Worm (Caenorhabditis elegans) whole organism, late embryonic: ENCODE measurements around the gene unc-61.

Experiments used
- K09A11.1 ChIP-seq: sonication (generic microtip); optimal IDR thresholded peaks from 2 replicates; lab custom pipeline; 2017; ENCODE audit warnings: antibody characterized with exemption, mild to moderate bottlenecking, missing genetic modification characterization, missing compliant biosample characterization; ENCODE audit not compliant: insufficient read depth
- ahr-1 ChIP-seq: sonication (generic microtip); optimal IDR thresholded peaks from 2 replicates; lab custom pipeline; 2016; ENCODE audit warnings: missing genetic modification characterization, missing compliant biosample characterization
- ceh-14 ChIP-seq: sonication (generic microtip); optimal IDR thresholded peaks from 2 replicates; lab custom pipeline; 2016; ENCODE audit warnings: missing genotype, missing genetic modification characterization, missing compliant biosample characterization
- ceh-18 ChIP-seq: sonication (generic microtip); optimal IDR thresholded peaks from 2 replicates; lab custom pipeline; 2016; ENCODE audit warnings: missing genetic modification characterization, missing compliant biosample characterization
- ceh-19 ChIP-seq: fragments of 200-800 bp; sonication (Bioruptor generic); optimal IDR thresholded peaks from 2 replicates; lab custom pipeline; 2018; ENCODE audit warnings: mild to moderate bottlenecking, missing genetic modification characterization, missing compliant biosample characterization
- ceh-24 ChIP-seq: sonication (generic microtip); optimal IDR thresholded peaks from 2 replicates; lab custom pipeline; 2016; ENCODE audit warnings: mild to moderate bottlenecking, missing genetic modification characterization, missing compliant biosample characterization
- ceh-30 ChIP-seq: fragments of 150-350 bp; optimal IDR thresholded peaks from 2 replicates; lab custom pipeline; 2014; ENCODE audit warnings: missing biosample characterization, missing genetic modification characterization
- ceh-31 ChIP-seq: sonication (generic microtip); optimal IDR thresholded peaks from 2 replicates; lab custom pipeline; 2016; ENCODE audit warnings: missing genetic modification characterization, missing compliant biosample characterization
- ceh-34 ChIP-seq: sonication (generic microtip); optimal IDR thresholded peaks from 2 replicates; lab custom pipeline; 2016; ENCODE audit warnings: mild to moderate bottlenecking, missing genetic modification characterization, missing compliant biosample characterization
- ceh-48 ChIP-seq: sonication (generic microtip); optimal IDR thresholded peaks from 2 replicates; lab custom pipeline; 2016; ENCODE audit warnings: missing genetic modification characterization, inconsistent platforms, missing compliant biosample characterization
- dmd-4 ChIP-seq: sonication (generic microtip); optimal IDR thresholded peaks from 2 replicates; lab custom pipeline; 2016; ENCODE audit warnings: borderline replicate concordance, missing genetic modification characterization, missing compliant biosample characterization
- dve-1 ChIP-seq: sonication (generic microtip); optimal IDR thresholded peaks from 2 replicates; lab custom pipeline; 2017; ENCODE audit warnings: antibody characterized with exemption, mild to moderate bottlenecking, missing genetic modification characterization, missing compliant biosample characterization
- fkh-10 ChIP-seq: fragments of 150-350 bp; optimal IDR thresholded peaks from 2 replicates; lab custom pipeline; 2014; ENCODE audit warnings: missing biosample characterization, missing genetic modification reagents, missing genetic modification characterization
- fkh-6 ChIP-seq: sonication (generic microtip); optimal IDR thresholded peaks from 2 replicates; lab custom pipeline; 2016; ENCODE audit warnings: missing genetic modification characterization, missing compliant biosample characterization
- hlh-13 ChIP-seq: fragments of 200-800 bp; sonication (Bioruptor generic); optimal IDR thresholded peaks from 2 replicates; lab custom pipeline; 2018; ENCODE audit warnings: mild to moderate bottlenecking, missing genetic modification characterization, missing compliant biosample characterization
- hlh-15 ChIP-seq: sonication (generic microtip); optimal IDR thresholded peaks from 2 replicates; lab custom pipeline; 2016; ENCODE audit warnings: missing genetic modification characterization, missing compliant biosample characterization
- hlh-6 ChIP-seq: sonication (generic microtip); optimal IDR thresholded peaks from 2 replicates; lab custom pipeline; 2016; ENCODE audit warnings: missing genotype, missing genetic modification characterization, missing compliant biosample characterization
- lin-11 ChIP-seq: fragments of 200-800 bp; sonication (Bioruptor generic); optimal IDR thresholded peaks from 2 replicates; lab custom pipeline; 2018; ENCODE audit warnings: mild to moderate bottlenecking, missing genetic modification characterization, missing compliant biosample characterization
- mec-3 ChIP-seq: sonication (generic microtip); optimal IDR thresholded peaks from 2 replicates; lab custom pipeline; 2016; ENCODE audit warnings: borderline replicate concordance, missing genetic modification characterization, missing compliant biosample characterization
- nhr-11 ChIP-seq: fragments of 150-350 bp; optimal IDR thresholded peaks from 2 replicates; lab custom pipeline; 2014; ENCODE audit warnings: missing biosample characterization, missing genetic modification characterization
- nhr-232 ChIP-seq: sonication (generic microtip); optimal IDR thresholded peaks from 2 replicates; lab custom pipeline; 2016; ENCODE audit warnings: missing genetic modification characterization, missing compliant biosample characterization
- pag-3 ChIP-seq: sonication (generic microtip); optimal IDR thresholded peaks from 2 replicates; lab custom pipeline; 2016; ENCODE audit warnings: missing compliant biosample characterization, missing genetic modification characterization, borderline replicate concordance
- pha-4 ChIP-seq: fragments of 150-350 bp; optimal IDR thresholded peaks from 2 replicates; lab custom pipeline; 2018; ENCODE audit warnings: missing biosample characterization, missing genetic modification reagents, missing genetic modification characterization
- pqm-1 ChIP-seq: sonication (generic microtip); optimal IDR thresholded peaks from 2 replicates; lab custom pipeline; 2016; ENCODE audit warnings: missing genetic modification characterization, missing compliant biosample characterization
- pros-1 ChIP-seq: fragments of 150-350 bp; optimal IDR thresholded peaks from 2 replicates; lab custom pipeline; 2014; ENCODE audit warnings: missing biosample characterization, missing genetic modification reagents, missing genetic modification characterization
- ref-2 ChIP-seq: sonication (generic microtip); optimal IDR thresholded peaks from 2 replicates; lab custom pipeline; 2016; ENCODE audit warnings: missing genetic modification characterization, missing compliant biosample characterization
- sox-2 ChIP-seq: fragments of 200-800 bp; sonication (Bioruptor generic); IDR thresholded peaks from 2 replicates; pipeline ENCODE4 v1.3.6; 2022; ENCODE audit warnings: missing genetic modification reagents, missing genetic modification characterization, missing compliant biosample characterization
- sox-4 ChIP-seq: sonication (generic microtip); optimal IDR thresholded peaks from 2 replicates; lab custom pipeline; 2017; ENCODE audit warnings: mild to moderate bottlenecking, missing genetic modification characterization, inconsistent platforms, missing compliant biosample characterization
- tbx-2 ChIP-seq: sonication (generic microtip); optimal IDR thresholded peaks from 2 replicates; lab custom pipeline; 2016; ENCODE audit warnings: missing genetic modification characterization, missing compliant biosample characterization
- tbx-7 ChIP-seq: sonication (generic microtip); optimal IDR thresholded peaks from 2 replicates; lab custom pipeline; 2016; ENCODE audit warnings: missing genotype, missing genetic modification characterization, missing compliant biosample characterization
- unc-55 ChIP-seq: sonication (generic microtip); optimal IDR thresholded peaks from 2 replicates; lab custom pipeline; 2017; ENCODE audit warnings: missing biosample characterization, missing genetic modification reagents, missing genetic modification characterization
- unc-86 ChIP-seq: sonication (generic microtip); optimal IDR thresholded peaks from 2 replicates; lab custom pipeline; 2016; ENCODE audit warnings: missing genetic modification characterization, missing compliant biosample characterization
- zip-5 ChIP-seq: sonication (generic microtip); optimal IDR thresholded peaks from 2 replicates; lab custom pipeline; 2016; ENCODE audit warnings: missing genetic modification characterization, missing compliant biosample characterization

The unc-61 gene

ce11 chrV:14723020-14723419 is 11.0 kb downstream of the unc-61 start, which contains the start of gene R08A2.7:
Gene R08A2.7, plus strand, starts transcription at chrV:14723320.
- TF ChIP-seq unc-86 (no peak), pqm-1 (tag; lab: Kevin White, UChicago) (no peak), ceh-19 (no peak), nhr-11 (tag; lab: Kevin White, UChicago) (no peak), fkh-6 (tag; lab: Kevin White, UChicago) (no peak), sox-2 (no peak), pha-4 (tag; lab: Kevin White, UChicago) (no peak), zip-5 (no peak), lin-11 (tag; lab: Kevin White, UChicago) (no peak), ceh-18 (tag; lab: Kevin White, UChicago) (no peak), ahr-1 (no peak), ceh-34 (tag; lab: Kevin White, UChicago) (no peak), pag-3 (tag; lab: Kevin White, UChicago) (no peak), hlh-6 (tag; lab: Kevin White, UChicago) (no peak)

DNA sequence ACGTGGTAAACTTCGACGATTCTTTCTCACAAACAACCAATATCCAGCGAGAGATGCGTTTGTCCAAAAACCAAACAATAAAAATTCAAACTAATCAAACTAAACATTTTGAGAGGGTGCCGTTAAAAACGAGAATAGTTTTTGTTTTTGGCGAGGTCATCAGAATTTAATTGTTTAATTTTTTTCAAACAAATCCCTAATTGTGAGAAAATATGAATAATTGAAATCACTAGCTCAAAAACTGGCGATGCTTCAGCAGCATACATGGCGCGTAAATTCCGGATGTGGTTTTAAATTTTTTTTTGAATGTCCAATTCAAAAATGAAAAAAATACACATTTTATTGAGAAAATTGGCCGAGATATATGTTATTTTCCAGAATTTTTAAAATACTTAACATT is 14.5 kb downstream of the unc-61 start, which contains the start of gene R08A2.1:
R08A2.1 (minus strand) TSS at position 101 of the 400 bp plus-strand sequence.
- TF ChIP-seq ahr-1, result no peak
- no peak for TF ChIP-seq hlh-6 (tag; lab: Kevin White, UChicago)
- TF ChIP-seq tbx-2 (tag; lab: Kevin White, UChicago), result no peak
- no peak for TF ChIP-seq hlh-15 (tag; lab: Kevin White, UChicago)
- no peak for TF ChIP-seq ceh-34 (tag; lab: Kevin White, UChicago)
- TF ChIP-seq pros-1 (tag; lab: Kevin White, UChicago), result no peak
- TF ChIP-seq fkh-6 (tag; lab: Kevin White, UChicago), result no peak
- no peak for TF ChIP-seq ceh-14
- no peak for TF ChIP-seq hlh-13
- no peak for TF ChIP-seq dmd-4 (tag; lab: Kevin White, UChicago)
- no peak for TF ChIP-seq ceh-19
- TF ChIP-seq ceh-48 (tag; lab: Kevin White, UChicago), result no peak
- no peak for TF ChIP-seq sox-4
- TF ChIP-seq unc-55 (GFP tag; lab: Kevin White, UChicago), result no peak
- no peak for TF ChIP-seq pha-4 (tag; lab: Kevin White, UChicago)
- no peak for TF ChIP-seq nhr-232 (tag; lab: Kevin White, UChicago)

DNA sequence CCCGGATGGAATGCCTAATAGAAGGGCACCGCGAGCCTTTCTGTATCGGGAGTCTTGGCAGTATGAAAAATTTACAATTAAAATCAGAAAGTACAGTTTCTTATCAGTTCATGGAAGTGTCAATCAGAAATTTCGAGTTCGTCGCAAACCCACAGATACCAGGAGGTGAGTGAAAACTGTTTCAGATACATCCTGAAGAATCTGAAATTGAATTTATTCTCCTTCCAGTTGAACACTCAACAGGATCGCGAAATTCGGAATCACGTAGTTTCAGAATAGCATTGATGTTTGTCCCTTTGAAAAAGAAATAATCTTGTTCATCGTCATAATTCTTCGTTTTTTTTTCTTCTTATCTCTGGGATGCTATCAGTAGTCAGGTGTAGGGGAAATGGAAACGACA is 17.9 kb downstream of the unc-61 start, which contains the start of gene fbxa-147:
fbxa-147 (plus strand) TSS at position 386 of the 400 bp plus-strand sequence.
- TF ChIP-seq dve-1 (tag; lab: Kevin White, UChicago), result no peak
- TF ChIP-seq fkh-10 (GFP tag; lab: Kevin White, UChicago), result no peak
- no peak for TF ChIP-seq dmd-4 (tag; lab: Kevin White, UChicago)
- no peak for TF ChIP-seq tbx-7 (tag; lab: Kevin White, UChicago)
- TF ChIP-seq ceh-48 (tag; lab: Kevin White, UChicago), result no peak
- TF ChIP-seq tbx-2 (tag; lab: Kevin White, UChicago), result no peak
- TF ChIP-seq ceh-19, result no peak
- no peak for TF ChIP-seq hlh-6 (tag; lab: Kevin White, UChicago)
- TF ChIP-seq ceh-30 (tag; lab: Kevin White, UChicago), result no peak
- TF ChIP-seq ref-2, result no peak

DNA sequence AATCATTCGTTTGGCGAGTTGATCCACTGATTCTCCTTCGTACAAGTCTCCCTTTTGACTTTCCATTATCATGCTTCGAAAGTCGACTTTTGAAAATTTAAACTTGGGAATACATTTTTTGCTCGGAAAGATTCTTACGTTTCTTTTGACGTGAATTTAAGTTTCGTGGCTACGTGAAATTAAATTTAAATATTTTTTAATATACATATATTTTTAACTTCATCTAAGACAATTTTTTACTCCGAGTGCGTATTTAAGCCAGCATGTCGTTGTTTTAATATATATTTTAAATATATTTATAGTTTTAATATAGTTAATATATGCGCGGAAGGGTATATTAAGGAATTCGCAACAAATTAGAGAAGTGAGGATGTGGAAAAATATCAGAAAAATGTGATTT is 18.4 kb downstream of the unc-61 start, which contains the start of gene R08A2.2:
R08A2.2 (minus strand) TSS at position 101 of the 400 bp plus-strand sequence.
- TF ChIP-seq dmd-4 (tag; lab: Kevin White, UChicago), result no peak

ce11 chrV:14712316-14712715 is 21.7 kb downstream of the unc-61 start, which contains the start of gene R08A2.5:
Gene R08A2.5, plus strand, starts transcription at chrV:14712616.
- TF ChIP-seq mec-3 (tag; lab: Kevin White, UChicago), result no peak
- TF ChIP-seq ceh-24 (tag; lab: Kevin White, UChicago), result no peak
- TF ChIP-seq ceh-31 (tag; lab: Kevin White, UChicago), result no peak
- no peak for TF ChIP-seq K09A11.1 (tag; lab: Kevin White, UChicago)
